Fruit fly (Drosophila melanogaster): ENCODE data around the gene CG16964.
A peak's percentile ranks its signal among the peaks of the same experiment; 100 is the strongest.

DNA sequence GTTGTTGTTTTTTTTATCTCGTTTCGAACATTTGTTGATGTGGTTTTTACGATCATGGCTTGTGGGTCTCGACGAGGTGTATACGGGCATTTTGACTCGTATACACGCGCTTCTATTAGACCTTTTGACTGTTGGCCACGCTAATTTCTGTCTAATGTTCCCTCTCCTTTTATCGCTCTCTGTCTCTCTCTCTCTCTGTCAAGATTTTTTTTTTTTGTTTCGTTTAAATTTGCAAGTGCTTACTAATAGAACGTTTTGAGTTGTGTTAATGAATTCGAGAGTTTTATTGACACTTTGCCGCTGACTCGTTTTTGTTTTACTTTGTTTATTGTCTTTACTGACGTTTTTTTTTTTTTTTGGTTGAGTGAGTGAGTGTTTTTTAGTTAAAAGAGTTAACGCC lies 22.6 kb downstream of the CG16964 start:
- TF ChIP-seq ovo (GFP tag; optimal IDR thresholded peaks at IDR 0.05) (no peak), Crg-1 (GFP tag; optimal IDR thresholded peaks at IDR 0.05) (no peak), Hr96 (GFP tag; optimal IDR thresholded peaks at IDR 0.05) (no peak), kay (GFP tag; ENCODE audit: borderline replicate concordance) (peak; percentile 94), Mnt (GFP tag; optimal IDR thresholded peaks at IDR 0.05) (no peak), CG11617 (GFP tag; optimal IDR thresholded peaks at IDR 0.05) (no peak), bab1 (GFP tag; optimal IDR thresholded peaks at IDR 0.05) (no peak)

Data from whole organism, adult.